Worm (Caenorhabditis elegans) whole organism, early embryonic: ENCODE results near the gene inx-1.

ENCODE experiments used
- aly-1 ChIP-seq: sonication (generic microtip); optimal IDR thresholded peaks from 2 replicates; lab custom pipeline; 2016; ENCODE audit warnings: missing genetic modification characterization, missing compliant biosample characterization
- ama-1 ChIP-seq: fragments of 150-350 bp; optimal IDR thresholded peaks from 2 replicates; lab custom pipeline; 2014
- flt-1 ChIP-seq: fragments of 200-800 bp; sonication (Bioruptor generic); IDR thresholded peaks from 2 replicates; pipeline ENCODE4 v1.3.6; 2022; ENCODE audit warnings: missing genetic modification characterization, missing compliant biosample characterization
- hmbx-1 ChIP-seq: sonication (generic microtip); optimal IDR thresholded peaks from 2 replicates; lab custom pipeline; 2016; ENCODE audit warnings: mild to moderate bottlenecking, missing genetic modification characterization, missing compliant biosample characterization
- sea-1 ChIP-seq: fragments of 200-800 bp; sonication (Bioruptor generic); conservative IDR thresholded peaks from 2 replicates; pipeline ENCODE4 v1.3.6; 2022; ENCODE audit warnings: missing genetic modification characterization, missing compliant biosample characterization

- TF ChIP-seq ama-1 (lab: Kevin White, UChicago): no peak
- no peak for TF ChIP-seq sea-1
- TF ChIP-seq aly-1 (tag; lab: Kevin White, UChicago): no peak
- TF ChIP-seq flt-1 (GFP tag; lab: Robert Waterston, UW): no peak
- TF ChIP-seq hmbx-1 (tag; lab: Kevin White, UChicago): no peak
Observed at ce11 chrX:6913989-6914388, 42.2 kb downstream of the inx-1 start, which contains the start of gene nhx-4.
